Fruit fly (Drosophila melanogaster) whole organism, embryonic: ENCODE data around the gene CG7536.

ENCODE experiments used
- ATbp ChIP-seq: fragments of 200-800 bp; sonication (Bioruptor generic); optimal IDR thresholded peaks from 2 replicates; lab custom pipeline; 2017; ENCODE audit warnings: missing biosample characterization, mild to moderate bottlenecking, missing genetic modification characterization, missing genetic modification reagents
- Adf1 ChIP-seq: fragments of 200-800 bp; sonication (Bioruptor generic); IDR thresholded peaks from 2 replicates; pipeline ENCODE4 v1.3.6; 2022; ENCODE audit warnings: missing biosample characterization, missing genetic modification characterization
- Blimp-1 ChIP-seq: fragments of 200-800 bp; sonication (Bioruptor generic); optimal IDR thresholded peaks from 3 replicates; lab custom pipeline; 2018; ENCODE audit warnings: missing biosample characterization, missing genetic modification characterization, mild to moderate bottlenecking, moderate library complexity, missing genetic modification reagents
- CG10543 ChIP-seq: fragments of 200-800 bp; sonication (Bioruptor generic); optimal IDR thresholded peaks from 3 replicates; lab custom pipeline; 2017; ENCODE audit warnings: missing biosample characterization, mild to moderate bottlenecking, missing genetic modification characterization, moderate library complexity
- CG11247 ChIP-seq: fragments of 200-800 bp; sonication (Bioruptor generic); IDR thresholded peaks from 2 replicates; pipeline ENCODE4 v1.3.6; 2022; ENCODE audit warnings: missing biosample characterization, missing genetic modification characterization
- CG12659 ChIP-seq: fragments of 200-800 bp; sonication (Bioruptor generic); optimal IDR thresholded peaks from 3 replicates; lab custom pipeline; 2017; ENCODE audit warnings: mild to moderate bottlenecking, missing biosample characterization, missing genetic modification reagents, missing genetic modification characterization
- CG13296 ChIP-seq: fragments of 200-800 bp; sonication (Bioruptor generic); optimal IDR thresholded peaks from 3 replicates; lab custom pipeline; 2018; ENCODE audit warnings: missing biosample characterization, mild to moderate bottlenecking, missing genetic modification characterization
- CG13775 ChIP-seq: fragments of 200-800 bp; sonication (Bioruptor generic); optimal IDR thresholded peaks from 3 replicates; lab custom pipeline; 2017; ENCODE audit warnings: missing biosample characterization, mild to moderate bottlenecking, missing genetic modification characterization
- CG14710 ChIP-seq: fragments of 200-800 bp; sonication (Bioruptor generic); optimal IDR thresholded peaks from 3 replicates; lab custom pipeline; 2019; ENCODE audit warnings: missing biosample characterization, mild to moderate bottlenecking, missing genetic modification characterization, moderate library complexity
- CG17361 ChIP-seq: fragments of 200-800 bp; sonication (Bioruptor generic); IDR thresholded peaks from 3 replicates; pipeline ENCODE4 v1.3.6; 2022; ENCODE audit warnings: missing biosample characterization, missing genetic modification characterization
- CG17568 ChIP-seq: fragments of 200-800 bp; sonication (Bioruptor generic); optimal IDR thresholded peaks from 2 replicates; lab custom pipeline; 2018; ENCODE audit warnings: missing biosample characterization, mild to moderate bottlenecking, missing genetic modification characterization, moderate library complexity
- CG1832 ChIP-seq: fragments of 200-800 bp; sonication (Bioruptor generic); optimal IDR thresholded peaks from 2 replicates; lab custom pipeline; 2017; ENCODE audit warnings: missing biosample characterization, mild to moderate bottlenecking, missing genetic modification characterization, inconsistent platforms
- CG2678 ChIP-seq: fragments of 200-800 bp; sonication (Bioruptor generic); optimal IDR thresholded peaks from 3 replicates; lab custom pipeline; 2019; ENCODE audit warnings: missing biosample characterization, mild to moderate bottlenecking, missing genetic modification characterization, moderate library complexity
- CG3281 ChIP-seq: fragments of 200-800 bp; sonication (Bioruptor generic); optimal IDR thresholded peaks from 3 replicates; lab custom pipeline; 2017; ENCODE audit warnings: missing biosample characterization, mild to moderate bottlenecking, missing genetic modification characterization
- CG7271 ChIP-seq: fragments of 200-800 bp; sonication (Bioruptor generic); optimal IDR thresholded peaks from 2 replicates; lab custom pipeline; 2018; ENCODE audit warnings: missing biosample characterization, mild to moderate bottlenecking, missing genetic modification characterization, moderate library complexity
- CG7357 ChIP-seq: fragments of 200-800 bp; sonication (Bioruptor generic); IDR thresholded peaks from 3 replicates; pipeline ENCODE4 v1.3.6; 2022; ENCODE audit warnings: missing biosample characterization, missing genetic modification characterization
- CG7556 ChIP-seq: fragments of 200-800 bp; sonication (Bioruptor generic); optimal IDR thresholded peaks from 2 replicates; lab custom pipeline; 2017; ENCODE audit warnings: missing biosample characterization, mild to moderate bottlenecking, missing genetic modification characterization
- CG7839 ChIP-seq: fragments of 200-800 bp; sonication (Bioruptor generic); optimal IDR thresholded peaks from 3 replicates; lab custom pipeline; 2018; ENCODE audit warnings: missing biosample characterization, mild to moderate bottlenecking, missing genetic modification characterization, moderate library complexity
- CG8089 ChIP-seq: fragments of 200-800 bp; sonication (Bioruptor generic); optimal IDR thresholded peaks from 3 replicates; lab custom pipeline; 2016; ENCODE audit warnings: missing biosample characterization, missing genetic modification characterization
- CTCF ChIP-seq: fragments of 200-800 bp; sonication (Bioruptor generic); optimal IDR thresholded peaks from 2 replicates; lab custom pipeline; 2017; ENCODE audit warnings: missing biosample characterization, mild to moderate bottlenecking, missing genetic modification characterization, moderate library complexity
- Dad ChIP-seq: fragments of 200-800 bp; sonication (Bioruptor generic); optimal IDR thresholded peaks from 3 replicates; lab custom pipeline; 2016; ENCODE audit warnings: missing biosample characterization, missing genetic modification characterization
- Drgx ChIP-seq: fragments of 200-800 bp; sonication (Bioruptor generic); IDR thresholded peaks from 2 replicates; pipeline ENCODE4 v1.3.6; 2022; ENCODE audit warnings: missing biosample characterization, missing genetic modification characterization
- Ets65A ChIP-seq: fragments of 200-800 bp; sonication (Bioruptor generic); peaks from one replicate; lab custom pipeline; 2016; ENCODE audit warnings: missing biosample characterization, missing genetic modification characterization
- Fer1 ChIP-seq: fragments of 200-800 bp; sonication (Bioruptor generic); optimal IDR thresholded peaks from 2 replicates; lab custom pipeline; 2017; ENCODE audit warnings: missing biosample characterization, mild to moderate bottlenecking, missing genetic modification characterization
- Hr3 ChIP-seq: fragments of 200-800 bp; sonication (Bioruptor generic); optimal IDR thresholded peaks from 3 replicates; lab custom pipeline; 2016; ENCODE audit warnings: missing biosample characterization, missing genetic modification characterization
- Hr51 ChIP-seq, 2 experiments: fragments of 200-800 bp; sonication (Bioruptor generic); optimal IDR thresholded peaks; 2 replicates in 1 of 2; 3 replicates in 1 of 2; lab custom pipeline; 2016 to 2018; ENCODE audit warnings: missing biosample characterization in 2 of 2, missing genetic modification characterization in 2 of 2, mild to moderate bottlenecking in 1 of 2, moderate library complexity in 1 of 2
- MTF-1 ChIP-seq: fragments of 200-800 bp; sonication (Bioruptor generic); optimal IDR thresholded peaks from 2 replicates; lab custom pipeline; 2018; ENCODE audit warnings: missing biosample characterization, mild to moderate bottlenecking, missing genetic modification characterization, borderline replicate concordance
- Mad ChIP-seq: fragments of 200-800 bp; sonication (Bioruptor generic); optimal IDR thresholded peaks from 2 replicates; lab custom pipeline; 2016; ENCODE audit warnings: missing biosample characterization, missing genetic modification characterization
- Meics ChIP-seq: fragments of 200-800 bp; sonication (Bioruptor generic); optimal IDR thresholded peaks from 2 replicates; lab custom pipeline; 2017; ENCODE audit warnings: missing biosample characterization, mild to moderate bottlenecking, missing genetic modification characterization
- Opbp ChIP-seq: fragments of 200-800 bp; sonication (Bioruptor generic); IDR thresholded peaks from 3 replicates; pipeline ENCODE4 v1.3.6; 2022; ENCODE audit warnings: missing biosample characterization, missing genetic modification characterization; ENCODE audit not compliant: partially characterized antibody
- Trl ChIP-seq, 3 experiments: fragments of >200 bp in 2 of 3; fragments of 200-800 bp in 1 of 3; sonication (Bioruptor generic) in 1 of 3; optimal IDR thresholded peaks; 2 replicates in 1 of 3; 3 replicates in 2 of 3; lab custom pipeline; 2016 to 2017; ENCODE audit warnings: missing biosample characterization in 1 of 3, missing genetic modification characterization in 1 of 3
- ab ChIP-seq: fragments of 200-800 bp; sonication (Bioruptor generic); optimal IDR thresholded peaks from 2 replicates; lab custom pipeline; 2016; ENCODE audit warnings: missing biosample characterization, missing genetic modification characterization
- ewg ChIP-seq: fragments of 200-800 bp; sonication (Bioruptor generic); optimal IDR thresholded peaks from 3 replicates; lab custom pipeline; 2017; ENCODE audit warnings: mild to moderate bottlenecking, missing biosample characterization, missing genetic modification reagents, missing genetic modification characterization
- exex ChIP-seq: fragments of 200-800 bp; sonication (Bioruptor generic); optimal IDR thresholded peaks from 4 replicates; lab custom pipeline; 2018; ENCODE audit warnings: missing biosample characterization, mild to moderate bottlenecking, missing genetic modification characterization, moderate library complexity
- eyg ChIP-seq: fragments of 200-800 bp; sonication (Bioruptor generic); optimal IDR thresholded peaks from 3 replicates; lab custom pipeline; 2016; ENCODE audit warnings: missing biosample characterization, missing genetic modification characterization
- gem ChIP-seq: fragments of 200-800 bp; sonication (Bioruptor generic); optimal IDR thresholded peaks from 2 replicates; lab custom pipeline; 2019; ENCODE audit warnings: missing biosample characterization, mild to moderate bottlenecking, missing genetic modification characterization, moderate library complexity
- gsb ChIP-seq: fragments of 200-800 bp; sonication (Bioruptor generic); IDR thresholded peaks from 2 replicates; pipeline ENCODE4 v1.3.6; 2022; ENCODE audit warnings: missing biosample characterization, missing genetic modification characterization
- hbn ChIP-seq: fragments of 200-800 bp; sonication (Bioruptor generic); IDR thresholded peaks from 2 replicates; pipeline ENCODE4 v1.3.6; 2022; ENCODE audit warnings: missing biosample characterization, missing genetic modification characterization; ENCODE audit not compliant: partially characterized antibody
- lab ChIP-seq: fragments of 200-800 bp; sonication (Bioruptor generic); optimal IDR thresholded peaks from 3 replicates; lab custom pipeline; 2017; ENCODE audit warnings: missing biosample characterization, missing genetic modification characterization, mild to moderate bottlenecking, moderate library complexity, missing genetic modification reagents
- p53 ChIP-seq: fragments of 200-800 bp; sonication (Bioruptor generic); optimal IDR thresholded peaks from 2 replicates; lab custom pipeline; 2016; ENCODE audit warnings: missing biosample characterization, missing genetic modification characterization
- pita ChIP-seq: fragments of 200-800 bp; sonication (Bioruptor generic); optimal IDR thresholded peaks from 2 replicates; lab custom pipeline; 2017; ENCODE audit warnings: missing biosample characterization, mild to moderate bottlenecking, missing genetic modification characterization
- prd ChIP-seq, 3 experiments: fragments of >200 bp in 2 of 3; fragments of 200-800 bp in 1 of 3; sonication (Bioruptor generic) in 1 of 3; optimal IDR thresholded peaks in 2 of 3; IDR thresholded peaks in 1 of 3; 2 replicates in 2 of 3; 3 replicates in 1 of 3; pipeline versions ENCODE4 v1.3.6 to Lab custom; 2017 to 2022; ENCODE audit warnings: missing biosample characterization in 1 of 3, missing genetic modification characterization in 1 of 3
- row ChIP-seq: fragments of 200-800 bp; sonication (Bioruptor generic); IDR thresholded peaks from 3 replicates; pipeline ENCODE4 v1.3.6; 2022; ENCODE audit warnings: missing biosample characterization, missing genetic modification characterization
- unc-4 ChIP-seq: fragments of 200-800 bp; sonication (Bioruptor generic); IDR thresholded peaks from 2 replicates; pipeline ENCODE4 v1.3.6; 2022; ENCODE audit warnings: missing biosample characterization, missing genetic modification characterization; ENCODE audit not compliant: partially characterized antibody
- wdn ChIP-seq: fragments of 200-800 bp; sonication (Bioruptor generic); IDR thresholded peaks from 2 replicates; pipeline ENCODE4 v1.3.6; 2022; ENCODE audit warnings: missing biosample characterization, missing genetic modification characterization

Gene CG7536

DNA sequence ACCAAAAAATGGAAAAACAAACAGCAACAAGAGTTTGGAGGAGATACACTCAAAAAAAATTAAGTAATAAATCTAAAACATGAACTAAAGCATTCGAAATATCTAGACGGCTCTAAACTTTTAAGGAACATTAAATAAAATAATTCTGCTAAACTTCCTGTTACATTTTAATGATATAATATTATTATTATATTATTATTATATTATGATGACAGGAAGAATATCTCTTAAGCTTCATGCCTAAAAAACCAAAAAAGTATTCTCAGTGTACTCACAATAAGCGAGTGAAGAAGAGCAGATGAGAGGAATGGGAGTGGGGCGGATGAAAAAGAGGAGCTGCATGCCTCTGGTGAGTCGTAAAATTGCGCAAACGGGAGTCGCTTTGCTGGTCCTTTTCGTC lies 30.2 kb downstream of the CG7536 start (continued):
- no peak for TF ChIP-seq CG7357 (GFP tag; lab: Robert Waterston, UW)
- TF ChIP-seq Fer1 (GFP tag; lab: Kevin White, UChicago): peak; percentile 24
- peak; percentile 44 for TF ChIP-seq lab
- no peak for TF ChIP-seq CG11247 (GFP tag; lab: Robert Waterston, UW)
- TF ChIP-seq gem (tag; lab: Kevin White, UChicago): peak; percentile 32
- no peak for TF ChIP-seq wdn
- TF ChIP-seq CG2678 (tag; lab: Kevin White, UChicago): peak; percentile 66
- no peak for TF ChIP-seq eyg (GFP tag; lab: Kevin White, UChicago)
- TF ChIP-seq Meics (GFP tag; lab: Kevin White, UChicago): peak; percentile 31
- TF ChIP-seq CG7556: peak; percentile 43
- peak; percentile 20 for TF ChIP-seq CG13296 (GFP tag; lab: Kevin White, UChicago)
- no peak for TF ChIP-seq MTF-1 (GFP tag; lab: Kevin White, UChicago)
- TF ChIP-seq CG12659 (GFP tag; lab: Kevin White, UChicago): peak; percentile 5
- no peak for TF ChIP-seq hbn
- peak; percentile 38 for TF ChIP-seq CG7839
- 0 out of 3 replicates have a peak, but pooled peaks have one; percentile 11 for TF ChIP-seq CG17361
- TF ChIP-seq Dad: no peak
- no peak for TF ChIP-seq ATbp
- TF ChIP-seq gsb (GFP tag; lab: Robert Waterston, UW): no peak
- peak; percentile 5 for TF ChIP-seq CG3281 (GFP tag; lab: Kevin White, UChicago)
- TF ChIP-seq row (GFP tag; lab: Robert Waterston, UW): 0 out of 3 replicates have a peak, but pooled peaks have one; percentile 23
- TF ChIP-seq CG17568 (GFP tag; lab: Kevin White, UChicago): no peak
- no peak for TF ChIP-seq CG8089 (GFP tag; lab: Kevin White, UChicago)

DNA sequence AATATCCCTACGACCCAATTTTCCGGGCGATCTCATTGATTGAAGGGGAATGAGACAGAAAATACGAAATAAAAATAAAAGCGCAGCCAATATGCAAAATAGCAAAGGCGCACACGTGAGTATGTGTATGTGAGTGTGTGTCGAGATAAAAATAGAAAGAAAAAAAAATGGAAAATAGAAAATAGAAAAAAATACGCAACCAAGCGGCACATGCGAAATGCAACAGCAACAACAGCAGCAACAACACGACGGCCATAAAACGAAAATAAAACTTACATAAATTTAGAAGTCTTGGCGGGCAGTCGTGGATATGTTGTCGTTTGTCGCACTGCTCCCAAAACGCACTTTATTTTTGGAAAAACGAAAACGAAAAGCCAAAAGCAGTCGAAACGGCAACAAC lies 31.1 kb downstream of the CG7536 start:
- TF ChIP-seq ewg (GFP tag; lab: Kevin White, UChicago): no peak
- TF ChIP-seq ab (GFP tag; lab: Kevin White, UChicago): no peak
- no peak for TF ChIP-seq CG10543 (GFP tag; lab: Kevin White, UChicago)
- 0 out of 2 replicates have a peak, but pooled peaks have one; percentile 30 for TF ChIP-seq Drgx (GFP tag; lab: Robert Waterston, UW)

DNA sequence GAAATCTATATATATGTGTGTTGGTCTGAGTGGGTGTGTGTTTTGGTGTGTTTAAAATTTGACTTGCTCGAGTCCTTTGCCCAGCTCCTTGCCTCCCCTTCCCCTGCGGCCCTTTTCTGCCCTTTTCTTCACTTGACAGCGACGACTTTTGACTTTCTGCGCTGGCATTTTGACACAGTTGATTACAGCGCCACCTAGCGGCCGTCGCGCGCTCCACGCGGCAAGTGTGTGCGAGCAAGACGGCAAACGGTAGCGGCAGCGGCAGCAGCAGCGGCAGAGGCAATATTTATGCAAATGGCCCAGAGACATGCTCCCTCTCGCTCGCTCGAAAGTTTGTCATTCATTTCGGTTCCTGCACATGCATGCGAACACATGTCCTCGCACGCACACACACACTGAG lies 36.2 kb downstream of the CG7536 start:
- TF ChIP-seq prd (optimal IDR thresholded peaks at IDR 0.05; lab: Kevin White, UChicago) (no peak), prd (GFP tag; IDR thresholded peaks at IDR 0.05; lab: Robert Waterston, UW) (no peak), Adf1 (GFP tag; lab: Robert Waterston, UW) (peak; percentile 62), Hr51 (GFP tag; optimal IDR thresholded peaks at IDR 0.05; lab: Kevin White, UChicago) (peak in 1 of 2 experiments; percentile 7), CG1832 (GFP tag; lab: Kevin White, UChicago) (peak; percentile 32), CTCF (GFP tag; lab: Kevin White, UChicago) (peak; percentile 86), Mad (GFP tag; lab: Kevin White, UChicago) (no peak), Ets65A (GFP tag; lab: Kevin White, UChicago) (peak; percentile 84)
- TF ChIP-seq, all 482 proteins: peak for 5

DNA sequence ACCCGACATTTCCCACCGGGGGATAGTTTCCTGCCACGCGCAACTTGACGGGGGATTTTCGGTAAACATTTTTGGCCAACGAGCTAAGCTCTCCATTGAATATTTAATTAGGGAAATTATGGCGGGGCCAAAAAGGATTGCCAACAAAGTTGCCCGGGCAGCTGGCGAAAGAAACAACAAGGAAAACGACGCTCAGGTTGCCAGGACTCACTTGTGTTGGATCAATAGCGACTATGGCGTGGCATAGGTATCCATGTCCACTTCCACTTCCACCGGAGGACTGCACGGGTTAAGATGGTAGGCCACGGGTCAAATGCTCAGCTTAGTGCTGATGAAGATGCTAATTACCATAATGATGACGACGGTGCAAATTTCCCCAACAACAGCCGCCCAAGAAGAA lies 44.6 kb downstream of the CG7536 start, which contains the start of gene CG15373:
Gene CG15373, plus strand, starts transcription at position 301 of the 400 bp plus-strand sequence.
- TF ChIP-seq unc-4 (GFP tag; lab: Robert Waterston, UW) (no peak), CG14710 (tag; lab: Kevin White, UChicago) (no peak), Blimp-1 (GFP tag; lab: Kevin White, UChicago) (no peak), CG13775 (GFP tag; lab: Kevin White, UChicago) (no peak), Hr3 (no peak), Trl (optimal IDR thresholded peaks at IDR 0.05; lab: Kevin White, UChicago) (no peak), Trl (GFP tag; optimal IDR thresholded peaks at IDR 0.05; lab: Kevin White, UChicago) (no peak), Opbp (GFP tag; lab: Robert Waterston, UW) (no peak), p53 (no peak), CG7271 (tag; lab: Kevin White, UChicago) (no peak), pita (no peak), exex (tag; lab: Kevin White, UChicago) (no peak)
